Fruit fly (Drosophila melanogaster) whole organism, embryonic: Measurements from ENCODE around the gene Cyp6v1.
A peak's percentile ranks its signal among the peaks of the same experiment; 100 is the strongest.

Experiments used
- B-H2 ChIP-seq: fragments of 200-800 bp; sonication (Bioruptor generic); optimal IDR thresholded peaks from 2 replicates; lab custom pipeline; 2018; ENCODE audit warnings: missing biosample characterization, mild to moderate bottlenecking, missing genetic modification characterization
- CG10321 ChIP-seq: fragments of 200-800 bp; sonication (Bioruptor generic); IDR thresholded peaks from 2 replicates; pipeline ENCODE4 v1.3.6; 2022; ENCODE audit warnings: missing biosample characterization, missing genetic modification characterization
- CG10543 ChIP-seq: fragments of 200-800 bp; sonication (Bioruptor generic); optimal IDR thresholded peaks from 3 replicates; lab custom pipeline; 2017; ENCODE audit warnings: missing biosample characterization, mild to moderate bottlenecking, missing genetic modification characterization, moderate library complexity
- CG10979 ChIP-seq: fragments of 200-800 bp; sonication (Bioruptor generic); optimal IDR thresholded peaks from 2 replicates; lab custom pipeline; 2018; ENCODE audit warnings: missing biosample characterization, mild to moderate bottlenecking, missing genetic modification characterization, moderate library complexity
- CG11093 ChIP-seq: fragments of 200-800 bp; sonication (Bioruptor generic); IDR thresholded peaks from 3 replicates; pipeline ENCODE4 v1.3.6; 2022; ENCODE audit warnings: missing biosample characterization, missing genetic modification characterization
- CG14710 ChIP-seq: fragments of 200-800 bp; sonication (Bioruptor generic); optimal IDR thresholded peaks from 3 replicates; lab custom pipeline; 2019; ENCODE audit warnings: missing biosample characterization, mild to moderate bottlenecking, missing genetic modification characterization, moderate library complexity
- CG16813 ChIP-seq: fragments of 200-800 bp; sonication (Bioruptor generic); IDR thresholded peaks from 3 replicates; pipeline ENCODE4 v1.3.6; 2022; ENCODE audit warnings: missing biosample characterization, missing genetic modification characterization; ENCODE audit not compliant: partially characterized antibody
- CG18262 ChIP-seq: fragments of 200-800 bp; optimal IDR thresholded peaks from 3 replicates; lab custom pipeline; 2019; ENCODE audit warnings: missing biosample characterization, mild to moderate bottlenecking, missing genetic modification characterization, moderate library complexity
- CG2129 ChIP-seq: fragments of 200-800 bp; sonication (Bioruptor generic); IDR thresholded peaks from 2 replicates; pipeline ENCODE4 v1.3.6; 2022; ENCODE audit warnings: missing biosample characterization, missing genetic modification characterization; ENCODE audit not compliant: partially characterized antibody
- CG2712 ChIP-seq: fragments of 200-800 bp; optimal IDR thresholded peaks from 3 replicates; lab custom pipeline; 2019; ENCODE audit warnings: missing biosample characterization, mild to moderate bottlenecking, missing genetic modification characterization, moderate library complexity
- CG30431 ChIP-seq: fragments of 200-800 bp; sonication (Bioruptor generic); optimal IDR thresholded peaks from 2 replicates; lab custom pipeline; 2017; ENCODE audit warnings: missing biosample characterization, missing genetic modification characterization
- CG31441 ChIP-seq: fragments of 200-800 bp; sonication (Bioruptor generic); IDR thresholded peaks from 2 replicates; pipeline ENCODE4 v1.3.6; 2022; ENCODE audit warnings: missing biosample characterization, missing genetic modification characterization
- CG3163 ChIP-seq: fragments of 200-800 bp; sonication (Bioruptor generic); optimal IDR thresholded peaks from 3 replicates; lab custom pipeline; 2016; ENCODE audit warnings: missing biosample characterization, missing genetic modification characterization
- CG34376 ChIP-seq: fragments of 200-800 bp; sonication (Bioruptor generic); optimal IDR thresholded peaks from 2 replicates; lab custom pipeline; 2018; ENCODE audit warnings: missing biosample characterization, mild to moderate bottlenecking, missing genetic modification characterization
- CG42726 ChIP-seq: fragments of 200-800 bp; sonication (Bioruptor generic); IDR thresholded peaks from 2 replicates; pipeline ENCODE4 v1.3.6; 2022; ENCODE audit warnings: missing biosample characterization, missing genetic modification characterization; ENCODE audit not compliant: partially characterized antibody
- CG4282 ChIP-seq: fragments of 200-800 bp; sonication (Bioruptor generic); optimal IDR thresholded peaks from 2 replicates; lab custom pipeline; 2016; ENCODE audit warnings: missing biosample characterization, missing genetic modification characterization
- CG4730 ChIP-seq: fragments of 200-800 bp; sonication (Bioruptor generic); IDR thresholded peaks from 2 replicates; pipeline ENCODE4 v1.3.6; 2022; ENCODE audit warnings: missing biosample characterization, missing genetic modification characterization
- CG5180 ChIP-seq: fragments of 200-800 bp; sonication (Bioruptor generic); optimal IDR thresholded peaks from 3 replicates; lab custom pipeline; 2017; ENCODE audit warnings: missing biosample characterization, missing genetic modification characterization, mild to moderate bottlenecking, moderate library complexity, missing genetic modification reagents
- CG6791 ChIP-seq: fragments of 200-800 bp; sonication (Bioruptor generic); IDR thresholded peaks from 3 replicates; pipeline ENCODE4 v1.3.6; 2022; ENCODE audit warnings: missing biosample characterization, missing genetic modification characterization; ENCODE audit not compliant: partially characterized antibody
- CG7271 ChIP-seq: fragments of 200-800 bp; sonication (Bioruptor generic); optimal IDR thresholded peaks from 2 replicates; lab custom pipeline; 2018; ENCODE audit warnings: missing biosample characterization, mild to moderate bottlenecking, missing genetic modification characterization, moderate library complexity
- CG7556 ChIP-seq: fragments of 200-800 bp; sonication (Bioruptor generic); optimal IDR thresholded peaks from 2 replicates; lab custom pipeline; 2017; ENCODE audit warnings: missing biosample characterization, mild to moderate bottlenecking, missing genetic modification characterization
- CG8281 ChIP-seq: fragments of 200-800 bp; sonication (Bioruptor generic); optimal IDR thresholded peaks from 2 replicates; lab custom pipeline; 2018; ENCODE audit warnings: missing biosample characterization, mild to moderate bottlenecking, missing genetic modification characterization, moderate library complexity
- CG8388 ChIP-seq: fragments of 200-800 bp; sonication (Bioruptor generic); optimal IDR thresholded peaks from 2 replicates; lab custom pipeline; 2019; ENCODE audit warnings: missing biosample characterization, mild to moderate bottlenecking, missing genetic modification characterization, moderate library complexity
- CkIIα-i1 ChIP-seq: fragments of 200-800 bp; sonication (Bioruptor generic); IDR thresholded peaks from 2 replicates; pipeline ENCODE4 v1.3.6; 2022; ENCODE audit warnings: missing biosample characterization, missing genetic modification characterization
- CrebB ChIP-seq: fragments of 200-800 bp; sonication (Bioruptor generic); optimal IDR thresholded peaks from 3 replicates; lab custom pipeline; 2018; ENCODE audit warnings: missing biosample characterization, mild to moderate bottlenecking, missing genetic modification characterization
- Ets65A ChIP-seq: fragments of 200-800 bp; sonication (Bioruptor generic); peaks from one replicate; lab custom pipeline; 2016; ENCODE audit warnings: missing biosample characterization, missing genetic modification characterization
- Ets97D ChIP-seq: fragments of 200-800 bp; sonication (Bioruptor generic); optimal IDR thresholded peaks from 3 replicates; lab custom pipeline; 2016; ENCODE audit warnings: missing biosample characterization, missing genetic modification characterization
- Hsf ChIP-seq: fragments of 200-800 bp; sonication (Bioruptor generic); optimal IDR thresholded peaks from 3 replicates; lab custom pipeline; 2016; ENCODE audit warnings: missing biosample characterization, missing genetic modification characterization
- Neu2 ChIP-seq: fragments of 200-800 bp; sonication (Bioruptor generic); optimal IDR thresholded peaks from 3 replicates; lab custom pipeline; 2016; ENCODE audit warnings: missing biosample characterization, missing genetic modification characterization, borderline replicate concordance
- Optix ChIP-seq: fragments of 200-800 bp; sonication (Bioruptor generic); IDR thresholded peaks from 3 replicates; pipeline ENCODE4 v1.3.6; 2022; ENCODE audit warnings: missing biosample characterization, missing genetic modification characterization
- Rx ChIP-seq: fragments of 200-800 bp; sonication (Bioruptor generic); IDR thresholded peaks from 2 replicates; pipeline ENCODE4 v1.3.6; 2022; ENCODE audit warnings: missing biosample characterization, missing genetic modification characterization
- Sry-δ ChIP-seq: fragments of 200-800 bp; sonication (Bioruptor generic); optimal IDR thresholded peaks from 2 replicates; lab custom pipeline; 2016; ENCODE audit warnings: missing biosample characterization, missing genetic modification characterization
- ac ChIP-seq: fragments of 200-800 bp; sonication (Bioruptor generic); optimal IDR thresholded peaks from 3 replicates; lab custom pipeline; 2017; ENCODE audit warnings: missing biosample characterization, mild to moderate bottlenecking, missing genetic modification characterization
- ato ChIP-seq: fragments of 200-800 bp; sonication (Bioruptor generic); IDR thresholded peaks from 2 replicates; pipeline ENCODE4 v1.3.6; 2022; ENCODE audit warnings: missing biosample characterization, missing genetic modification characterization; ENCODE audit not compliant: partially characterized antibody
- bab2 ChIP-seq: fragments of 200-800 bp; sonication (Bioruptor generic); optimal IDR thresholded peaks from 2 replicates; lab custom pipeline; 2016; ENCODE audit warnings: missing biosample characterization, missing genetic modification characterization
- chinmo ChIP-seq: fragments of 200-800 bp; sonication (Bioruptor generic); IDR thresholded peaks from 4 replicates; pipeline ENCODE4 v1.3.6; 2022; ENCODE audit warnings: missing biosample characterization, missing genetic modification characterization; ENCODE audit not compliant: partially characterized antibody
- crol ChIP-seq: fragments of 200-800 bp; sonication (Bioruptor generic); IDR thresholded peaks from 2 replicates; pipeline ENCODE4 v1.3.6; 2022; ENCODE audit warnings: missing biosample characterization, missing genetic modification characterization
- dm ChIP-seq: fragments of 200-800 bp; sonication (Bioruptor generic); optimal IDR thresholded peaks from 3 replicates; lab custom pipeline; 2016; ENCODE audit warnings: missing biosample characterization, missing genetic modification characterization
- eve ChIP-seq, 2 experiments: fragments of >200 bp; optimal IDR thresholded peaks; 2 replicates each; lab custom pipeline; 2017; ENCODE audit warnings: missing biosample characterization in 2 of 2, missing genetic modification characterization in 2 of 2
- grau ChIP-seq: fragments of 200-800 bp; optimal IDR thresholded peaks from 3 replicates; lab custom pipeline; 2019; ENCODE audit warnings: missing biosample characterization, mild to moderate bottlenecking, missing genetic modification characterization, moderate library complexity
- grn ChIP-seq: fragments of 200-800 bp; sonication (Bioruptor generic); optimal IDR thresholded peaks from 3 replicates; lab custom pipeline; 2017; ENCODE audit warnings: missing biosample characterization, missing genetic modification characterization
- inv ChIP-seq: fragments of 200-800 bp; sonication (Bioruptor generic); IDR thresholded peaks from 2 replicates; pipeline ENCODE4 v1.3.6; 2022; ENCODE audit warnings: missing biosample characterization, missing genetic modification characterization; ENCODE audit not compliant: partially characterized antibody
- jigr1 ChIP-seq: fragments of 200-800 bp; sonication (Bioruptor generic); IDR thresholded peaks from 3 replicates; pipeline ENCODE4 v1.3.6; 2022; ENCODE audit warnings: missing biosample characterization, missing genetic modification characterization
- jumu ChIP-seq: fragments of 200-800 bp; sonication (Bioruptor generic); optimal IDR thresholded peaks from 3 replicates; lab custom pipeline; 2016; ENCODE audit warnings: missing biosample characterization, missing genetic modification characterization
- pita ChIP-seq: fragments of 200-800 bp; sonication (Bioruptor generic); optimal IDR thresholded peaks from 2 replicates; lab custom pipeline; 2017; ENCODE audit warnings: missing biosample characterization, mild to moderate bottlenecking, missing genetic modification characterization
- rib ChIP-seq: fragments of 200-800 bp; sonication (Bioruptor generic); IDR thresholded peaks from 2 replicates; pipeline ENCODE4 v1.3.6; 2022; ENCODE audit warnings: missing biosample characterization, missing genetic modification characterization
- sima ChIP-seq: fragments of 200-800 bp; sonication (Bioruptor generic); optimal IDR thresholded peaks from 2 replicates; lab custom pipeline; 2016; ENCODE audit warnings: missing biosample characterization, missing genetic modification characterization
- sisA ChIP-seq: fragments of 200-800 bp; sonication (Bioruptor generic); IDR thresholded peaks from 2 replicates; pipeline ENCODE4 v1.3.6; 2022; ENCODE audit warnings: missing biosample characterization, missing genetic modification characterization
- tx ChIP-seq: fragments of 200-800 bp; sonication (Bioruptor generic); optimal IDR thresholded peaks from 2 replicates; lab custom pipeline; 2016; ENCODE audit warnings: missing biosample characterization, missing genetic modification characterization
- zen2 ChIP-seq: fragments of 200-800 bp; sonication (Bioruptor generic); IDR thresholded peaks from 3 replicates; pipeline ENCODE4 v1.3.6; 2022; ENCODE audit warnings: missing biosample characterization, missing genetic modification characterization; ENCODE audit not compliant: partially characterized antibody
- zf30C ChIP-seq: fragments of 200-800 bp; sonication (Bioruptor generic); optimal IDR thresholded peaks from 3 replicates; lab custom pipeline; 2018; ENCODE audit warnings: missing biosample characterization, mild to moderate bottlenecking, missing genetic modification characterization

The Cyp6v1 gene

DNA sequence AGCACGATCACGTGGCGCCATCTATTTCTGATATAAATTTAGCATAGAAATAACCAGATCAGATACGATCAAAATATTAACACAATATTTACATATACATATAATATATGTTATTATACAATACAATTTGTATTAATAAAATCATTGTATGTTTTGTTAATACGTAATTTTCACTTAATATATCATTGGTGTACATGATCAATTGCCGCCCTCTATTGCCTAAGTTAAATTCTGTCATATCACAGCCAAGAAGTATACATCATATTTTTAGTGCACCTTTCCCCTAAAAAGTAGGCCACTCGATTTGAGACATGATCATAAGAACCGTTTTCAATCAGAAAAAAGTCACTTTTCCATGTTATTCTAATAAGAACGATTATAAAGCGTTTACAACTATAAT, 24.8 kb upstream of the Cyp6v1 start (continued):
- TF ChIP-seq sisA (peak; percentile 9; the same call in 1 of the 2 replicates), bab2 (GFP tag; lab: Kevin White, UChicago) (no peak), B-H2 (GFP tag; lab: Kevin White, UChicago) (no peak), Ets65A (GFP tag; lab: Kevin White, UChicago) (no peak), jumu (GFP tag; lab: Kevin White, UChicago) (no peak), Optix (no peak), tx (GFP tag; lab: Kevin White, UChicago) (no peak), CG10321 (GFP tag; lab: Robert Waterston, UW) (no peak), Rx (GFP tag; lab: Robert Waterston, UW) (no peak), CG18262 (peak; percentile 14), CkIIα-i1 (GFP tag; lab: Robert Waterston, UW) (no peak), zen2 (GFP tag; lab: Robert Waterston, UW) (no peak), Hsf (GFP tag; lab: Kevin White, UChicago) (no peak), eve (GFP tag; optimal IDR thresholded peaks at IDR 0.05; lab: Kevin White, UChicago) (no peak), Neu2 (GFP tag; lab: Kevin White, UChicago) (no peak), ac (no peak), CG8281 (no peak), CG10979 (peak; percentile 91), chinmo (GFP tag; lab: Robert Waterston, UW) (no peak), sima (no peak), CG7556 (GFP tag; lab: Kevin White, UChicago) (no peak), CG4282 (no peak), CG30431 (GFP tag; lab: Kevin White, UChicago) (no peak), zf30C (GFP tag; lab: Kevin White, UChicago) (no peak), CG14710 (tag; lab: Kevin White, UChicago) (peak; percentile 5), CG10543 (GFP tag; lab: Kevin White, UChicago) (no peak), crol (GFP tag; lab: Robert Waterston, UW) (no peak), CG3163 (no peak), CG2129 (no peak), Ets97D (no peak), CG34376 (GFP tag; lab: Kevin White, UChicago) (no peak), ato (GFP tag; lab: Robert Waterston, UW) (no peak), Sry-δ (GFP tag; lab: Kevin White, UChicago) (no peak), CG7271 (tag; lab: Kevin White, UChicago) (no peak), rib (GFP tag; lab: Robert Waterston, UW) (no peak), CG4730 (GFP tag; lab: Robert Waterston, UW) (no peak), jigr1 (no peak), grau (tag; lab: Kevin White, UChicago) (peak; percentile 29), CG8388 (no peak), CG16813 (GFP tag; lab: Robert Waterston, UW) (no peak), pita (GFP tag; lab: Kevin White, UChicago) (peak; percentile 27), CG5180 (GFP tag; lab: Kevin White, UChicago) (no peak), CG31441 (0 out of 2 replicates have a peak, but pooled peaks have one; percentile 20), inv (GFP tag; lab: Robert Waterston, UW) (no peak), CG6791 (GFP tag; lab: Robert Waterston, UW) (no peak), CG11093 (no peak), CG2712 (tag; lab: Kevin White, UChicago) (peak; percentile 20), CG42726 (no peak), CrebB (tag; lab: Kevin White, UChicago) (no peak), grn (no peak), dm (GFP tag; lab: Kevin White, UChicago) (no peak)
